Worm (Caenorhabditis elegans): ENCODE results near the gene dnj-8.

The dnj-8 gene

DNA sequence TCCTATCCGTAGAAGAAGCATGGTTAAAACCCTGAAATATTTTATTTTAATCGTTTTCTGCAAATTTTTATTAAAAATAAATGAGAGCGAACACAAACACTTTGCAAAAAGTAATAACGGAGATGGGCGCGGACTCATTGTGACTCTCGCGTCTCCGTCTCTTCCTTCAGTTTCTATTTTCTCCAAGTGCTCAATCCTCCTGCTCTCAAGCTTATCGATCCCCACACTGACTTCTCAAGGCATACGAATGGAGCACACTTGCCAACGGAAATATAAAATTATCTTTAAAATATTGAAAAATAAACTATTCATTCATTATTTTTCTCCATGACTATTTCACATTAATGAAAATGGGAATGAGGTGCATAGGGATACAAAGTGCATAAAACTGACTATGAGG lies at the start of gene dnj-8:
dnj-8 (minus strand) TSS at position 31 of the 400 bp plus-strand sequence.
- TF ChIP-seq B0310.2 (tag; optimal IDR thresholded peaks at IDR 0.05) (no peak), aly-1 (tag; optimal IDR thresholded peaks at IDR 0.05) (no peak), tra-4 (tag; optimal IDR thresholded peaks at IDR 0.05) (no peak), sea-1 (GFP tag; conservative IDR thresholded peaks at IDR 0.05) (no peak), hmbx-1 (tag; optimal IDR thresholded peaks at IDR 0.05) (no peak), pes-1 (GFP tag; IDR thresholded peaks at IDR 0.05) (no peak), ets-7 (tag; optimal IDR thresholded peaks at IDR 0.05) (no peak), hmg-4 (GFP tag; optimal IDR thresholded peaks at IDR 0.05) (no peak), tbx-11 (GFP tag; IDR thresholded peaks at IDR 0.05) (no peak), ceh-36 (tag; optimal IDR thresholded peaks at IDR 0.05) (no peak), tbx-37 (GFP tag; conservative IDR thresholded peaks at IDR 0.05) (no peak), scrt-1 (GFP tag; IDR thresholded peaks at IDR 0.05) (no peak), hnd-1 (tag; optimal IDR thresholded peaks at IDR 0.05) (no peak), flt-1 (GFP tag; IDR thresholded peaks at IDR 0.05) (no peak), ama-1 (optimal IDR thresholded peaks at IDR 0.05) (no peak), F13C5.2 (tag; optimal IDR thresholded peaks at IDR 0.05) (no peak)

DNA sequence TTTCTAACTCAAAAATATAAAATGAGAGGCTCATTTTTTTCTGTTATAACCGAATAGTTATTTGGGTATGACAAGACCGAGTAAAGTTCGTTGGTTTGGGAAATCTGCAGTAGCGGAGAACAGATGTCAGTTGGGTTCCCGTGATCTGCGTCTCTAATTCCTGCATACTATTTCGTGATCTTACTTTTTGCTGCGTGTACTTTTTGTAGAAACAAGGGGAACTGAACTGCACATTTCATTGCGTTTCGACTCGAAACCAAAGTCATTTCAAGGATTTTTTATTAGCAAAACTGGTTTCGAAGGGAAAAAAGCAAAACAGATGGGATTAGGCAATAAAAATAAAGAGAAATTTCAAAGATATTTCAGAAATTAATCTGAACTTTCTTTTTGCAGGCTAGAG lies 49.0 kb upstream of the dnj-8 start:
- no peak for TF ChIP-seq sea-1 (GFP tag; conservative IDR thresholded peaks at IDR 0.05)
- TF ChIP-seq F13C5.2 (tag; optimal IDR thresholded peaks at IDR 0.05), result no peak
- no peak for TF ChIP-seq ama-1 (optimal IDR thresholded peaks at IDR 0.05)

DNA sequence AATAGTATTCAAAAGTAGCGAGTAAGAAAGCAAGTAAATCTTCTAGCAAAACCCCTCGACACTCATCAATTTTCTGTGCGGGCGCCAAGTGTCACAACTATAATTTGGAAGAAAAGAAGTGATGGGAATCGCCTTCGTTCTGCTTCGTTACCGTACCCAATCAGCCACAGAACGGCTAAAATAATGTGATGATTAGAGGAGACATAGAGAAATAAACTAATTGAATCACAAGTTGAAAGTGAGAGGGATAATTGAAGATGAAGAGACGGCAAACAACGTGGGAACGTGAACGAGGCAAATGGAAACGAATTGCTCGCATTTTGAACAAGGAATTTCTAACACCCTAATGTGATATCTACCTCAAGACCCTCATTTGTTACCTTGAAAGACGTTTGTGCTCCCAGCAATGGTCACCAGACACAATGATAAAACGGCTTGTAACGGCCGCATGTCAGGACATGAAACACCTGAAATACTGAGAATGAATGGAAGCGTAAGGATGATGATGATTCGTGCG lies 44.8 kb upstream of the dnj-8 start, which contains the start of gene T19D12.6:
T19D12.6 (minus strand) TSS at position 467 of the 517 bp plus-strand sequence.
- TF ChIP-seq ceh-36 (tag; optimal IDR thresholded peaks at IDR 0.05) (no peak), ama-1 (optimal IDR thresholded peaks at IDR 0.05) (no peak), sea-1 (GFP tag; conservative IDR thresholded peaks at IDR 0.05) (no peak), tbx-37 (GFP tag; conservative IDR thresholded peaks at IDR 0.05) (no peak), pes-1 (GFP tag; IDR thresholded peaks at IDR 0.05) (no peak), tra-4 (tag; optimal IDR thresholded peaks at IDR 0.05) (no peak)

ce11 chrII:6642180-6642579 lies 44.3 kb upstream of the dnj-8 start:
- TF ChIP-seq hmbx-1 (tag; optimal IDR thresholded peaks at IDR 0.05) (no peak), hmg-4 (GFP tag; optimal IDR thresholded peaks at IDR 0.05) (no peak), sea-1 (GFP tag; conservative IDR thresholded peaks at IDR 0.05) (no peak), F13C5.2 (tag; optimal IDR thresholded peaks at IDR 0.05) (no peak), B0310.2 (tag; optimal IDR thresholded peaks at IDR 0.05) (no peak), ama-1 (optimal IDR thresholded peaks at IDR 0.05) (no peak), pes-1 (GFP tag; IDR thresholded peaks at IDR 0.05) (no peak), ceh-36 (tag; optimal IDR thresholded peaks at IDR 0.05) (no peak), hnd-1 (tag; optimal IDR thresholded peaks at IDR 0.05) (no peak), tbx-11 (GFP tag; IDR thresholded peaks at IDR 0.05) (no peak), ets-7 (tag; optimal IDR thresholded peaks at IDR 0.05) (no peak), flt-1 (GFP tag; IDR thresholded peaks at IDR 0.05) (no peak), ceh-13 (GFP tag; optimal IDR thresholded peaks at IDR 0.05) (no peak), aly-1 (tag; optimal IDR thresholded peaks at IDR 0.05) (no peak), tra-4 (tag; optimal IDR thresholded peaks at IDR 0.05) (no peak), tbx-37 (GFP tag; conservative IDR thresholded peaks at IDR 0.05) (no peak), scrt-1 (GFP tag; IDR thresholded peaks at IDR 0.05) (no peak)

DNA sequence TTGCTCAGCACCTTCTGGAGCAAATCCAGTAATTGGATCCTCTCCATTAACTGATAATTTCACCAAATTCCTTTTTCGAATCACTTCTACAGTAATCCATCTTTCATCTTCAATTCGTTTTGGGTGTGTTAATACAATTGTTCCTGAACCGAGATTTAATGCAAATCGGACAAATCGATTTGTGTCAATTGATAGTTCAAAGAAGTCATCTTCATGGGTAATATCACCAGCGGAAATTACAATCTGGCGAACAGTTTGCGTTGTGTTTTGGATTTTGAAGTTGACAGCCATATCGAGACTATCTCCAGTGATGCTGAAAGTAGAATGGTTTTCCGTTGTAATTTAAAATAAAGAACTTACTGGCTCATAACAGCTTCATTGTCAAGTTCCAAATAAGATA lies 40.0 kb upstream of the dnj-8 start:
- no peak for TF ChIP-seq tbx-37 (GFP tag; conservative IDR thresholded peaks at IDR 0.05)
- TF ChIP-seq B0310.2 (tag; optimal IDR thresholded peaks at IDR 0.05), result no peak
- TF ChIP-seq F13C5.2 (tag; optimal IDR thresholded peaks at IDR 0.05), result no peak
- no peak for TF ChIP-seq ets-7 (tag; optimal IDR thresholded peaks at IDR 0.05)
- TF ChIP-seq flt-1 (GFP tag; IDR thresholded peaks at IDR 0.05), result no peak
- TF ChIP-seq tra-4 (tag; optimal IDR thresholded peaks at IDR 0.05), result no peak
- TF ChIP-seq ceh-36 (tag; optimal IDR thresholded peaks at IDR 0.05), result no peak
- TF ChIP-seq hmbx-1 (tag; optimal IDR thresholded peaks at IDR 0.05), result no peak
- TF ChIP-seq hnd-1 (tag; optimal IDR thresholded peaks at IDR 0.05), result no peak
- no peak for TF ChIP-seq pes-1 (GFP tag; IDR thresholded peaks at IDR 0.05)
- TF ChIP-seq aly-1 (tag; optimal IDR thresholded peaks at IDR 0.05), result no peak
- no peak for TF ChIP-seq scrt-1 (GFP tag; IDR thresholded peaks at IDR 0.05)
- no peak for TF ChIP-seq ama-1 (optimal IDR thresholded peaks at IDR 0.05)
- TF ChIP-seq sea-1 (GFP tag; conservative IDR thresholded peaks at IDR 0.05), result no peak
- no peak for TF ChIP-seq ceh-13 (GFP tag; optimal IDR thresholded peaks at IDR 0.05)
- TF ChIP-seq tbx-11 (GFP tag; IDR thresholded peaks at IDR 0.05), result no peak
- TF ChIP-seq hmg-4 (GFP tag; optimal IDR thresholded peaks at IDR 0.05), result no peak

ce11 chrII:6636136-6636535 lies 38.3 kb upstream of the dnj-8 start, which contains the start of gene T19D12.5:
Gene T19D12.5 (minus strand): TSS chrII:6636236.
- TF ChIP-seq tbx-11 (GFP tag; IDR thresholded peaks at IDR 0.05) (no peak), flt-1 (GFP tag; IDR thresholded peaks at IDR 0.05) (no peak), pes-1 (GFP tag; IDR thresholded peaks at IDR 0.05) (no peak), F13C5.2 (tag; optimal IDR thresholded peaks at IDR 0.05) (no peak), ets-7 (tag; optimal IDR thresholded peaks at IDR 0.05) (no peak), B0310.2 (tag; optimal IDR thresholded peaks at IDR 0.05) (no peak), aly-1 (tag; optimal IDR thresholded peaks at IDR 0.05) (no peak), hmg-4 (GFP tag; optimal IDR thresholded peaks at IDR 0.05) (no peak), hmbx-1 (tag; optimal IDR thresholded peaks at IDR 0.05) (no peak), hnd-1 (tag; optimal IDR thresholded peaks at IDR 0.05) (no peak), ama-1 (optimal IDR thresholded peaks at IDR 0.05) (no peak), tbx-37 (GFP tag; conservative IDR thresholded peaks at IDR 0.05) (no peak), sea-1 (GFP tag; conservative IDR thresholded peaks at IDR 0.05) (no peak), tra-4 (tag; optimal IDR thresholded peaks at IDR 0.05) (no peak), ceh-13 (GFP tag; optimal IDR thresholded peaks at IDR 0.05) (no peak), scrt-1 (GFP tag; IDR thresholded peaks at IDR 0.05) (no peak), ceh-36 (tag; optimal IDR thresholded peaks at IDR 0.05) (no peak)

- TF ChIP-seq pes-1 (GFP tag; IDR thresholded peaks at IDR 0.05), result no peak
- no peak for TF ChIP-seq hmbx-1 (tag; optimal IDR thresholded peaks at IDR 0.05)
- TF ChIP-seq tbx-37 (GFP tag; conservative IDR thresholded peaks at IDR 0.05), result no peak
- TF ChIP-seq ceh-13 (GFP tag; optimal IDR thresholded peaks at IDR 0.05), result no peak
- TF ChIP-seq ets-7 (tag; optimal IDR thresholded peaks at IDR 0.05), result no peak
- TF ChIP-seq ama-1 (optimal IDR thresholded peaks at IDR 0.05), result no peak
- no peak for TF ChIP-seq B0310.2 (tag; optimal IDR thresholded peaks at IDR 0.05)
- no peak for TF ChIP-seq tra-4 (tag; optimal IDR thresholded peaks at IDR 0.05)
- no peak for TF ChIP-seq sea-1 (GFP tag; conservative IDR thresholded peaks at IDR 0.05)
- no peak for TF ChIP-seq ceh-36 (tag; optimal IDR thresholded peaks at IDR 0.05)
- no peak for TF ChIP-seq scrt-1 (GFP tag; IDR thresholded peaks at IDR 0.05)
- TF ChIP-seq F13C5.2 (tag; optimal IDR thresholded peaks at IDR 0.05), result no peak
- no peak for TF ChIP-seq hnd-1 (tag; optimal IDR thresholded peaks at IDR 0.05)
- no peak for TF ChIP-seq aly-1 (tag; optimal IDR thresholded peaks at IDR 0.05)
- no peak for TF ChIP-seq tbx-11 (GFP tag; IDR thresholded peaks at IDR 0.05)
- TF ChIP-seq hmg-4 (GFP tag; optimal IDR thresholded peaks at IDR 0.05), result no peak
- no peak for TF ChIP-seq flt-1 (GFP tag; IDR thresholded peaks at IDR 0.05)
Observed at ce11 chrII:6631995-6632394, 34.1 kb upstream of the dnj-8 start.
